Worm (Caenorhabditis elegans): ENCODE results near the gene era-1.

era-1 gene

DNA sequence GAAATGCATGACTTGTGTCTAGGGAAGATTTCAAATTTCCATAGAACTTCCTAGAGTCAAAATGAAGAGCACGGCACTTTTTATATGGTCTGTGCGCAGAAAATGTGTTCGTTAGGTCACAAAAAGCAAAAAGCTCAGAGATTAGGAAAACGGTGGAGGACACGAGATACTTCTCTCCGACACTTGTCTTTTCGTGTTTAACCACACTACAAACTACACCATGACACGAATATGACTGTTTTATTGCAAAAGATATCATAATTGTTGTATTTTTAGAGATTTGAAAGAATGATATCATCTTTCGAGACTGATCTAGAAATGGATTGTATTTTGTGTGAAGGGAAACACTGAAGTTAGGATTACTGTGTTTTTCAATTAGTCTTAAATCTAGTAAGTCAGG is 3.8 kb upstream of the era-1 start:
- no peak for TF ChIP-seq lin-39 (tag; optimal IDR thresholded peaks at IDR 0.05)
- no peak for TF ChIP-seq F13H6.1 (tag; optimal IDR thresholded peaks at IDR 0.05)

DNA sequence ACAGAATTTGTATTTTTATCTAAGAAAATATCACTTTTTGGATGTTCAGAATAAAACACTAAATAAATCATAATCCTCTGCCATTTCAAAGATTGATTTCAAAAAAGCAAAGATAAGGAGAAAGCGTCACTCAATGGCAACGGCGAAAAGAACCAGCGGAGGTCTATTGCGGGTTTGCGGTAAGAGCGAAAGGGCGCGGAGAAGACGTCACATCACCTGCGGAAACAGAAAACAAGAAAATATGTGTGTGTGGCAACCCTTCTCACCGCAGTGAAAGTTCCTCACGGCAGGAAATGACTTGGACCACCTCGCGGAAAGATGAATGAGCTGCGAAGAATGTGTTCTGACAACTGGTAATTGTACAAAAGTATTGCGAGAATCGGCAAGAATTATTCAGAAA is 3.0 kb upstream of the era-1 start:
- TF ChIP-seq ztf-1 (GFP tag; conservative IDR thresholded peaks at IDR 0.05): no peak
- TF ChIP-seq nhr-11 (tag; optimal IDR thresholded peaks at IDR 0.05): no peak
- TF ChIP-seq mdl-1 (tag; optimal IDR thresholded peaks at IDR 0.05): no peak
- TF ChIP-seq blmp-1 (tag; optimal IDR thresholded peaks at IDR 0.05; ENCODE audit: insufficient read depth): peak; percentile 50
- no peak for TF ChIP-seq mab-5 (tag; optimal IDR thresholded peaks at IDR 0.05)
- no peak for TF ChIP-seq nhr-25 (tag; optimal IDR thresholded peaks at IDR 0.05)

DNA sequence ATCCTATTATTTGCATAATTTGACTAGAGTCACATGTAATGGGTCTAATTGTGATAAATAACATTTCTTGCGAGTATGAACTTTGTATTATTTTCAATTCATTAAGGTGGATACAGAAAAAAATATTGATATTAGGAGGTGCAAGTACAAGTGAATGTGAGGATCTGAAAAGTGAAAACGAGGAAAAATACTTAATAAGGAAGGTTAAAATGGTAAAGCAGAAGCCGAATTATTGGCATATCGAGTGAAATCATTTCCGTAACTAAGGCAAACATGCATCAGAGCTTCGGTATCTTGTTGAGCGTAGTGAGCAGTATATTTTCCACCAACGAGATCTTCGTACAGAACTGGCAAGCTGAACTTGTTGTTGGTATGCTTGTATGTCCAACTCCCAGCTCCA is 1.6 kb downstream of the era-1 start:
- TF ChIP-seq nhr-12 (tag; optimal IDR thresholded peaks at IDR 0.05): no peak
- TF ChIP-seq unc-39 (tag; optimal IDR thresholded peaks at IDR 0.05): no peak
- TF ChIP-seq mdl-1 (tag; optimal IDR thresholded peaks at IDR 0.05): no peak
- no peak for TF ChIP-seq elt-1 (tag; optimal IDR thresholded peaks at IDR 0.05)
- no peak for TF ChIP-seq F13H6.1 (tag; optimal IDR thresholded peaks at IDR 0.05)
- TF ChIP-seq ceh-16 (tag; optimal IDR thresholded peaks at IDR 0.05): no peak
- no peak for TF ChIP-seq snpc-4 (tag; optimal IDR thresholded peaks at IDR 0.05)
- no peak for TF ChIP-seq unc-55 (GFP tag; optimal IDR thresholded peaks at IDR 0.05)
- TF ChIP-seq R02D3.7 (tag; optimal IDR thresholded peaks at IDR 0.05): no peak
- no peak for TF ChIP-seq lin-13 (GFP tag; optimal IDR thresholded peaks at IDR 0.05)
- TF ChIP-seq fos-1 (tag; optimal IDR thresholded peaks at IDR 0.05): no peak
- no peak for TF ChIP-seq zag-1 (tag; optimal IDR thresholded peaks at IDR 0.05)

DNA sequence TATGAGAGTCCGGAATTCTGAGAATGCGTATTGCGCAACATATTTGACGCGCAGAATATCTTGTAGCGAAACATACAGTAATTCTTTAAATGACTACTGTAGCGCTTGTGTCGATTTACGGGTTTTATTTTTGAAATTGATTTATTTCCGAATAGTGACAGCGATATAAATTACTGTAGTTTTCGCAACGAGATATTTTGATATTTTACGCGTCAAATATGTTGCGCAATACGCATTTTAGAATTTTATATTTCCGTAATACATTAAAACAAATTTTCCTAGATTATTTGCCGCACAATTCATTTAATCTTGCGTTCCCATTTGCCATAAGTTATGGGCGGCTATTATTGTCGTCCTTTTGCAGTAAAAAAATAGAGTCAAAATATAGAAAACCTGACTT is 2.5 kb downstream of the era-1 start:
- TF ChIP-seq fos-1 (tag; optimal IDR thresholded peaks at IDR 0.05): no peak
- TF ChIP-seq sma-9 (GFP tag; optimal IDR thresholded peaks at IDR 0.05): no peak
- TF ChIP-seq sma-9 (tag; optimal IDR thresholded peaks at IDR 0.05): no peak
- no peak for TF ChIP-seq nhr-77 (tag; optimal IDR thresholded peaks at IDR 0.05)
- no peak for TF ChIP-seq unc-39 (tag; optimal IDR thresholded peaks at IDR 0.05)
- TF ChIP-seq blmp-1 (tag; optimal IDR thresholded peaks at IDR 0.05; ENCODE audit: insufficient read depth): no peak
- TF ChIP-seq ceh-16 (tag; optimal IDR thresholded peaks at IDR 0.05): no peak
- no peak for TF ChIP-seq nhr-23 (tag; optimal IDR thresholded peaks at IDR 0.05)
- no peak for TF ChIP-seq nhr-11 (tag; optimal IDR thresholded peaks at IDR 0.05)
- no peak for TF ChIP-seq ztf-4 (tag; optimal IDR thresholded peaks at IDR 0.05)
- no peak for TF ChIP-seq lin-11 (tag; optimal IDR thresholded peaks at IDR 0.05)
- no peak for TF ChIP-seq lin-13 (GFP tag; optimal IDR thresholded peaks at IDR 0.05)
- TF ChIP-seq egl-27 (tag; optimal IDR thresholded peaks at IDR 0.05): no peak
- no peak for TF ChIP-seq nhr-10 (tag; optimal IDR thresholded peaks at IDR 0.05)
- TF ChIP-seq snpc-4 (tag; optimal IDR thresholded peaks at IDR 0.05): no peak
- no peak for TF ChIP-seq dmd-4 (tag; optimal IDR thresholded peaks at IDR 0.05)
- TF ChIP-seq Y55F3AM.14 (GFP tag; optimal IDR thresholded peaks at IDR 0.05): no peak
- no peak for TF ChIP-seq mdl-1 (tag; optimal IDR thresholded peaks at IDR 0.05)
- no peak for TF ChIP-seq mbf-1 (tag; optimal IDR thresholded peaks at IDR 0.05)
- no peak for TF ChIP-seq ztf-1 (GFP tag; conservative IDR thresholded peaks at IDR 0.05)
- TF ChIP-seq sem-4 (tag; optimal IDR thresholded peaks at IDR 0.05): no peak

DNA sequence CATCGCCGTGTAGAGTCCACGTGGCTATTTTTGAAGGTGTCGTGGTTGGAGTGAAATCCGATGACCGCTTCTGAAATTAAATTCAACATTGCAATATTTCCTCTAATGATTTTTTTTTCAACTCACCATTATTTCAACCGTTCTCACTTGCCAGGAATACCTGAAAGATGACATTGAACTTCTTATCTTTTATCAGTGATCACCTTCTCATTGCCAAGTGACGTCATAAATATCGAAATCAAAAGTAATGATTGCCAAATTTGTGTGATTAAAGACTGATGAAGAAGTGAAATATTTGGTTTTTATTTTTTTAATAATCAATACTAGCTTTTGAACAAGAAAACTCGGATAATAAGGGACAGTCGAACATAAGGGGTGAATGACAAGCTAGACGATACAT is 3.9 kb downstream of the era-1 start, which contains the start of gene W02F12.4:
TSS of gene W02F12.4 (minus strand) at position 164 of the 400 bp plus-strand sequence.
- peak; percentile 72 for TF ChIP-seq sma-9 (GFP tag; optimal IDR thresholded peaks at IDR 0.05)
- TF ChIP-seq sma-9 (tag; optimal IDR thresholded peaks at IDR 0.05): no peak
- peak; percentile 53 for TF ChIP-seq blmp-1 (tag; optimal IDR thresholded peaks at IDR 0.05; ENCODE audit: insufficient read depth)
- no peak for TF ChIP-seq lin-13 (GFP tag; optimal IDR thresholded peaks at IDR 0.05)
- TF ChIP-seq nhr-6 (tag; optimal IDR thresholded peaks at IDR 0.05): no peak
- TF ChIP-seq crh-2 (tag; optimal IDR thresholded peaks at IDR 0.05): peak; percentile 67
- TF ChIP-seq fos-1 (tag; optimal IDR thresholded peaks at IDR 0.05): peak; percentile 91
- TF ChIP-seq sma-3 (GFP tag; optimal IDR thresholded peaks at IDR 0.05): peak; percentile 52
- TF ChIP-seq unc-62 (GFP tag; optimal IDR thresholded peaks at IDR 0.05): no peak
- TF ChIP-seq unc-55 (GFP tag; optimal IDR thresholded peaks at IDR 0.05): no peak
- peak; percentile 65 for TF ChIP-seq skn-1 (tag; optimal IDR thresholded peaks at IDR 0.05)
- TF ChIP-seq nhr-25 (tag; optimal IDR thresholded peaks at IDR 0.05): peak; percentile 7
- TF ChIP-seq ceh-82 (tag; optimal IDR thresholded peaks at IDR 0.05): no peak
- TF ChIP-seq zag-1 (tag; optimal IDR thresholded peaks at IDR 0.05): no peak

All from whole organism, L2 larva.